Worm (Caenorhabditis elegans) whole organism, L1 larva: ENCODE data around the gene thoc-7.

Source experiments
- C04F5.9 ChIP-seq: sonication (generic microtip); optimal IDR thresholded peaks from 2 replicates; lab custom pipeline; 2016; ENCODE audit warnings: missing genetic modification characterization, missing compliant biosample characterization
- C16A3.4 ChIP-seq: fragments of 150-350 bp; optimal IDR thresholded peaks from 2 replicates; lab custom pipeline; 2014; ENCODE audit warnings: missing biosample characterization, missing genetic modification characterization
- C34B4.2 ChIP-seq: sonication (generic microtip); optimal IDR thresholded peaks from 2 replicates; lab custom pipeline; 2017; ENCODE audit warnings: mild to moderate bottlenecking, missing genetic modification characterization, missing compliant biosample characterization
- F16B12.6 ChIP-seq: fragments of 150-350 bp; optimal IDR thresholded peaks from 2 replicates; lab custom pipeline; 2014; ENCODE audit warnings: missing biosample characterization, missing genetic modification characterization
- alr-1 ChIP-seq: fragments of 200-800 bp; sonication (Bioruptor generic); optimal IDR thresholded peaks from 2 replicates; lab custom pipeline; 2018; ENCODE audit warnings: borderline replicate concordance, mild to moderate bottlenecking, missing genetic modification characterization, missing compliant biosample characterization
- blmp-1 ChIP-seq: fragments of 150-350 bp; optimal IDR thresholded peaks from 2 replicates; lab custom pipeline; 2014; ENCODE audit warnings: missing biosample characterization, missing genetic modification characterization
- ceh-82 ChIP-seq, 3 experiments: fragments of 150-350 bp in 1 of 3; sonication (generic microtip) in 2 of 3; optimal IDR thresholded peaks; 2 replicates each; lab custom pipeline; 2014 to 2017; ENCODE audit warnings: missing biosample characterization in 3 of 3, missing genetic modification characterization in 3 of 3
- dpl-1 ChIP-seq, 3 experiments: fragments of 150-350 bp in 2 of 3; sonication (generic microtip) in 1 of 3; optimal IDR thresholded peaks; 2 replicates each; lab custom pipeline; 2014 to 2017; ENCODE audit warnings: missing biosample characterization in 3 of 3, missing genetic modification characterization in 3 of 3, missing genetic modification reagents in 3 of 3
- dsc-1 ChIP-seq: sonication (generic microtip); optimal IDR thresholded peaks from 2 replicates; lab custom pipeline; 2016; ENCODE audit warnings: mild to moderate bottlenecking, missing genetic modification characterization, missing compliant biosample characterization
- efl-1 ChIP-seq, 4 experiments: fragments of 150-350 bp; optimal IDR thresholded peaks in 3 of 4; peaks in 1 of 4; 1 replicate in 1 of 4; 2 replicates in 3 of 4; lab custom pipeline; 2014; ENCODE audit warnings: missing biosample characterization in 2 of 4, missing genetic modification characterization in 2 of 4, missing genetic modification reagents in 2 of 4
- fkh-8 ChIP-seq: sonication (generic microtip); optimal IDR thresholded peaks from 2 replicates; lab custom pipeline; 2016; ENCODE audit warnings: mild to moderate bottlenecking, missing genetic modification characterization, missing compliant biosample characterization
- hlh-4 ChIP-seq: sonication (generic microtip); optimal IDR thresholded peaks from 2 replicates; lab custom pipeline; 2016; ENCODE audit warnings: mild to moderate bottlenecking, missing genetic modification characterization, missing compliant biosample characterization
- hpl-2 ChIP-seq: fragments of 150-350 bp; optimal IDR thresholded peaks from 2 replicates; lab custom pipeline; 2014; ENCODE audit warnings: missing biosample characterization, missing genetic modification reagents, missing genetic modification characterization
- irx-1 ChIP-seq: sonication (generic microtip); optimal IDR thresholded peaks from 2 replicates; lab custom pipeline; 2016; ENCODE audit warnings: missing genetic modification characterization, missing compliant biosample characterization
- isw-1 ChIP-seq: fragments of 200-800 bp; sonication (Bioruptor generic); IDR thresholded peaks from 2 replicates; pipeline ENCODE4 v1.3.6; 2022; ENCODE audit warnings: missing genetic modification characterization, missing compliant biosample characterization
- jun-1 ChIP-seq: fragments of 150-350 bp; optimal IDR thresholded peaks from 2 replicates; lab custom pipeline; 2014; ENCODE audit warnings: missing biosample characterization, missing genetic modification reagents, missing genetic modification characterization
- lin-13 ChIP-seq: fragments of 150-350 bp; optimal IDR thresholded peaks from 2 replicates; lab custom pipeline; 2014; ENCODE audit warnings: missing biosample characterization, missing genetic modification reagents, missing genetic modification characterization
- lin-35 ChIP-seq, 2 experiments: fragments of 150-350 bp; optimal IDR thresholded peaks; 2 replicates each; lab custom pipeline; 2014; ENCODE audit warnings: missing biosample characterization in 2 of 2, missing genetic modification characterization in 2 of 2, missing genetic modification reagents in 2 of 2
- lin-39 ChIP-seq: fragments of 150-350 bp; optimal IDR thresholded peaks from 2 replicates; lab custom pipeline; 2014; ENCODE audit warnings: missing biosample characterization, missing genetic modification reagents, missing genetic modification characterization
- lsy-2 ChIP-seq, 2 experiments: fragments of 150-350 bp; optimal IDR thresholded peaks; 2 replicates each; lab custom pipeline; 2014; ENCODE audit warnings: missing biosample characterization in 2 of 2, missing genetic modification characterization in 2 of 2
- mep-1 ChIP-seq: fragments of 150-350 bp; optimal IDR thresholded peaks from 2 replicates; lab custom pipeline; 2014; ENCODE audit warnings: missing biosample characterization, missing genetic modification characterization
- nhr-19 ChIP-seq: fragments of 200-800 bp; sonication (Bioruptor generic); conservative IDR thresholded peaks from 2 replicates; pipeline ENCODE4 v1.3.6; 2022; ENCODE audit warnings: missing genetic modification characterization, missing compliant biosample characterization
- nhr-237 ChIP-seq: fragments of 150-350 bp; optimal IDR thresholded peaks from 2 replicates; lab custom pipeline; 2014; ENCODE audit warnings: missing biosample characterization, missing genetic modification characterization
- nhr-77 ChIP-seq: fragments of 150-350 bp; optimal IDR thresholded peaks from 2 replicates; lab custom pipeline; 2014; ENCODE audit warnings: missing biosample characterization, missing genetic modification characterization
- pqm-1 ChIP-seq: sonication (generic microtip); optimal IDR thresholded peaks from 3 replicates; lab custom pipeline; 2017; ENCODE audit warnings: missing biosample characterization, missing genetic modification characterization
- rnt-1 ChIP-seq: sonication (generic microtip); optimal IDR thresholded peaks from 2 replicates; lab custom pipeline; 2016; ENCODE audit warnings: mild to moderate bottlenecking, missing genetic modification characterization, moderate library complexity, missing compliant biosample characterization
- skn-1 ChIP-seq: fragments of 150-350 bp; optimal IDR thresholded peaks from 2 replicates; lab custom pipeline; 2014; ENCODE audit warnings: missing biosample characterization, missing genetic modification characterization
- snu-23 ChIP-seq: sonication (generic microtip); optimal IDR thresholded peaks from 2 replicates; lab custom pipeline; 2016; ENCODE audit warnings: missing genetic modification characterization, missing compliant biosample characterization
- sox-4 ChIP-seq: sonication (generic microtip); optimal IDR thresholded peaks from 2 replicates; lab custom pipeline; 2016; ENCODE audit warnings: missing genetic modification characterization, missing compliant biosample characterization
- sptf-1 ChIP-seq: fragments of 150-350 bp; optimal IDR thresholded peaks from 2 replicates; lab custom pipeline; 2014; ENCODE audit warnings: missing biosample characterization, missing genetic modification characterization
- sup-37 ChIP-seq: fragments of 200-800 bp; sonication (Bioruptor generic); optimal IDR thresholded peaks from 2 replicates; lab custom pipeline; 2018; ENCODE audit warnings: mild to moderate bottlenecking, missing genetic modification characterization, missing compliant biosample characterization
- swsn-7 ChIP-seq: sonication (generic microtip); optimal IDR thresholded peaks from 2 replicates; lab custom pipeline; 2016; ENCODE audit warnings: missing genetic modification characterization, missing compliant biosample characterization
- tlp-1 ChIP-seq: fragments of 150-350 bp; optimal IDR thresholded peaks from 2 replicates; lab custom pipeline; 2014; ENCODE audit warnings: missing biosample characterization, missing genetic modification characterization
- unc-130 ChIP-seq: fragments of 150-350 bp; optimal IDR thresholded peaks from 2 replicates; lab custom pipeline; 2017; ENCODE audit warnings: missing biosample characterization, missing genetic modification characterization, inconsistent platforms
- unc-98 ChIP-seq: fragments of 200-800 bp; sonication (Bioruptor generic); IDR thresholded peaks from 2 replicates; pipeline ENCODE4 v1.3.6; 2022; ENCODE audit warnings: missing genetic modification characterization, missing compliant biosample characterization
- vab-15 ChIP-seq: sonication (generic microtip); optimal IDR thresholded peaks from 2 replicates; lab custom pipeline; 2017; ENCODE audit warnings: missing genotype, mild to moderate bottlenecking, missing genetic modification characterization, missing compliant biosample characterization
- zip-4 ChIP-seq: fragments of 200-800 bp; sonication (Bioruptor generic); optimal IDR thresholded peaks from 2 replicates; lab custom pipeline; 2018; ENCODE audit warnings: mild to moderate bottlenecking, missing genetic modification characterization, moderate library complexity, missing compliant biosample characterization
- ztf-11 ChIP-seq, 2 experiments: sonication (generic microtip); optimal IDR thresholded peaks; 2 replicates each; lab custom pipeline; 2016 to 2017; ENCODE audit warnings: missing genetic modification characterization in 2 of 2, missing biosample characterization in 1 of 2, missing compliant biosample characterization in 1 of 2

The thoc-7 gene

ce11 chrIV:13860459-13860858 is 22.1 kb upstream of the thoc-7 start:
- no peak for TF ChIP-seq skn-1 (tag; lab: Kevin White, UChicago)
- no peak for TF ChIP-seq blmp-1 (tag; lab: Kevin White, UChicago)
- no peak for TF ChIP-seq rnt-1 (tag; lab: Kevin White, UChicago)
- TF ChIP-seq zip-4 (GFP tag; lab: Kevin White, UChicago): no peak
- TF ChIP-seq efl-1 (optimal IDR thresholded peaks at IDR 0.05; lab: Kevin White, UChicago): no peak
- TF ChIP-seq efl-1 (GFP tag; optimal IDR thresholded peaks at IDR 0.05 in 1 of 2; lab: Kevin White, UChicago): peak in 1 of 2 experiments; percentile 95
- peak in 1 of 3 experiments; percentile 18 for TF ChIP-seq dpl-1 (GFP tag; optimal IDR thresholded peaks at IDR 0.05; lab: Kevin White, UChicago)
- TF ChIP-seq irx-1 (tag; lab: Kevin White, UChicago): no peak
- TF ChIP-seq lin-13 (GFP tag; lab: Kevin White, UChicago): no peak
- no peak for TF ChIP-seq sox-4
- TF ChIP-seq snu-23: no peak
- no peak for TF ChIP-seq hpl-2 (GFP tag; lab: Kevin White, UChicago)
- TF ChIP-seq lin-35 (GFP tag; optimal IDR thresholded peaks at IDR 0.05; lab: Kevin White, UChicago): peak in 1 of 2 experiments; percentile 26
- TF ChIP-seq nhr-237: no peak
- TF ChIP-seq tlp-1: no peak

- TF ChIP-seq unc-98 (GFP tag; lab: Robert Waterston, UW): 0 out of 2 replicates have a peak, but pooled peaks have one; percentile 6
These were observed 20.5 kb upstream of the thoc-7 start for ce11 chrIV:13862003-13862402.

ce11 chrIV:13865172-13865571 is 17.4 kb upstream of the thoc-7 start, which contains the start of gene vamp-8:
Gene vamp-8, minus strand, starts transcription at chrIV:13865196.
- TF ChIP-seq dsc-1 (no peak), C16A3.4 (tag; lab: Kevin White, UChicago) (no peak), lin-35 (GFP tag; optimal IDR thresholded peaks at IDR 0.05; lab: Kevin White, UChicago) (no peak), nhr-77 (tag; lab: Kevin White, UChicago) (peak; percentile 1), skn-1 (tag; lab: Kevin White, UChicago) (peak; percentile 28)

ce11 chrIV:13866754-13867153 is 15.8 kb upstream of the thoc-7 start, which contains the start of gene B0513.90:
Gene B0513.90, plus strand, starts transcription at chrIV:13867054.
- TF ChIP-seq fkh-8: no peak
- TF ChIP-seq efl-1 (optimal IDR thresholded peaks at IDR 0.05; lab: Kevin White, UChicago): no peak
- peak in 1 of 2 experiments; percentile 12 for TF ChIP-seq efl-1 (GFP tag; optimal IDR thresholded peaks at IDR 0.05 in 1 of 2; lab: Kevin White, UChicago)

- TF ChIP-seq nhr-77 (tag; lab: Kevin White, UChicago) (no peak), unc-98 (GFP tag; lab: Robert Waterston, UW) (no peak), F16B12.6 (tag; lab: Kevin White, UChicago) (no peak), unc-130 (tag; lab: Kevin White, UChicago) (no peak), lin-39 (tag; lab: Kevin White, UChicago) (no peak), lin-13 (GFP tag; lab: Kevin White, UChicago) (no peak), jun-1 (tag; lab: Kevin White, UChicago) (no peak), vab-15 (tag; lab: Kevin White, UChicago) (no peak), snu-23 (no peak), sptf-1 (tag; lab: Kevin White, UChicago) (no peak), C34B4.2 (no peak), lin-35 (GFP tag; optimal IDR thresholded peaks at IDR 0.05; lab: Kevin White, UChicago) (no peak)
These were observed 12.4 kb upstream of the thoc-7 start for ce11 chrIV:13870085-13870484.

ce11 chrIV:13876565-13877153 is 5.9 kb upstream of the thoc-7 start, which contains the start of gene prdh-1:
Gene prdh-1, minus strand, starts transcription at chrIV:13876615.
- TF ChIP-seq isw-1 (GFP tag; lab: Robert Waterston, UW) (no peak), efl-1 (optimal IDR thresholded peaks at IDR 0.05; lab: Kevin White, UChicago) (no peak), efl-1 (GFP tag; optimal IDR thresholded peaks at IDR 0.05 in 1 of 2; lab: Kevin White, UChicago) (peak in 1 of 2 experiments; percentile 47)
- TF ChIP-seq, all 84 proteins: peak for 1

- TF ChIP-seq hlh-4 (tag; lab: Kevin White, UChicago): no peak
- no peak for TF ChIP-seq nhr-77 (tag; lab: Kevin White, UChicago)
- peak in 2 of 3 experiments; percentile 19 to 86 for TF ChIP-seq ceh-82 (tag; optimal IDR thresholded peaks at IDR 0.05; lab: Kevin White, UChicago)
- peak; percentile 27 for TF ChIP-seq mep-1 (tag; lab: Kevin White, UChicago)
- TF ChIP-seq alr-1 (tag; lab: Kevin White, UChicago): no peak
- TF ChIP-seq ztf-11 (tag; optimal IDR thresholded peaks at IDR 0.05; lab: Kevin White, UChicago): no peak
- peak; percentile 66 for TF ChIP-seq unc-130 (tag; lab: Kevin White, UChicago)
- no peak for TF ChIP-seq C04F5.9
- peak; percentile 56 to 80 for TF ChIP-seq lsy-2 (tag; optimal IDR thresholded peaks at IDR 0.05; lab: Kevin White, UChicago)
- TF ChIP-seq nhr-19 (GFP tag; lab: Robert Waterston, UW): 0 out of 2 replicates have a peak, but pooled peaks have one; percentile 30
- TF ChIP-seq swsn-7: peak; percentile 48
- peak; percentile 26 for TF ChIP-seq skn-1 (tag; lab: Kevin White, UChicago)
- TF ChIP-seq fkh-8: peak; percentile 38
- no peak for TF ChIP-seq sup-37
- 0 out of 2 replicates have a peak, but pooled peaks have one; percentile 5 for TF ChIP-seq isw-1 (GFP tag; lab: Robert Waterston, UW)
- TF ChIP-seq pqm-1 (tag; lab: Kevin White, UChicago): no peak
These were observed 4.8 kb upstream of the thoc-7 start for ce11 chrIV:13877707-13878106.
